Fruit fly (Drosophila melanogaster) whole organism, embryonic: Measurements from ENCODE around the gene CG34287.

Experiments
- Adf1 ChIP-seq: fragments of 200-800 bp; sonication (Bioruptor generic); IDR thresholded peaks from 2 replicates; pipeline ENCODE4 v1.3.6; 2022; ENCODE audit warnings: missing biosample characterization, missing genetic modification characterization
- Aef1 ChIP-seq: fragments of 200-800 bp; sonication (Bioruptor generic); IDR thresholded peaks from 3 replicates; pipeline ENCODE4 v1.3.6; 2022; ENCODE audit warnings: missing biosample characterization, missing genetic modification characterization
- Bteb2 ChIP-seq: fragments of 200-800 bp; sonication (Bioruptor generic); optimal IDR thresholded peaks from 2 replicates; lab custom pipeline; 2016; ENCODE audit warnings: missing biosample characterization, missing genetic modification characterization
- CG10209 ChIP-seq: fragments of 200-800 bp; sonication (Bioruptor generic); optimal IDR thresholded peaks from 3 replicates; lab custom pipeline; 2017; ENCODE audit warnings: missing biosample characterization, mild to moderate bottlenecking, missing genetic modification characterization, missing genetic modification reagents
- CG10462 ChIP-seq: fragments of 200-800 bp; sonication (Bioruptor generic); optimal IDR thresholded peaks from 2 replicates; lab custom pipeline; 2016; ENCODE audit warnings: missing biosample characterization, missing genetic modification characterization
- CG11560 ChIP-seq: fragments of 200-800 bp; sonication (Bioruptor generic); IDR thresholded peaks from 3 replicates; pipeline ENCODE4 v1.3.6; 2022; ENCODE audit warnings: missing biosample characterization, missing genetic modification characterization
- CG12071 ChIP-seq: fragments of 200-800 bp; sonication (Bioruptor generic); optimal IDR thresholded peaks from 3 replicates; lab custom pipeline; 2018; ENCODE audit warnings: missing biosample characterization, mild to moderate bottlenecking, missing genetic modification characterization
- CG1233 ChIP-seq: fragments of 200-800 bp; sonication (Bioruptor generic); optimal IDR thresholded peaks from 4 replicates; lab custom pipeline; 2018; ENCODE audit warnings: missing biosample characterization, mild to moderate bottlenecking, missing genetic modification characterization
- CG15514 ChIP-seq: fragments of 200-800 bp; sonication (Bioruptor generic); optimal IDR thresholded peaks from 3 replicates; lab custom pipeline; 2017; ENCODE audit warnings: missing biosample characterization, missing genetic modification characterization, mild to moderate bottlenecking, moderate library complexity, missing genetic modification reagents
- CG15696 ChIP-seq: fragments of 200-800 bp; sonication (Bioruptor generic); optimal IDR thresholded peaks from 2 replicates; lab custom pipeline; 2019; ENCODE audit warnings: missing biosample characterization, mild to moderate bottlenecking, missing genetic modification characterization, moderate library complexity
- CG1602 ChIP-seq: fragments of 200-800 bp; sonication (Bioruptor generic); optimal IDR thresholded peaks from 3 replicates; lab custom pipeline; 2016; ENCODE audit warnings: missing biosample characterization, missing genetic modification characterization
- CG18262 ChIP-seq: fragments of 200-800 bp; optimal IDR thresholded peaks from 3 replicates; lab custom pipeline; 2019; ENCODE audit warnings: missing biosample characterization, mild to moderate bottlenecking, missing genetic modification characterization, moderate library complexity
- CG18599 ChIP-seq: fragments of 200-800 bp; sonication (Bioruptor generic); optimal IDR thresholded peaks from 3 replicates; lab custom pipeline; 2017; ENCODE audit warnings: missing biosample characterization, missing genetic modification characterization, mild to moderate bottlenecking, moderate library complexity, missing genetic modification reagents
- CG2120 ChIP-seq: fragments of 200-800 bp; sonication (Bioruptor generic); optimal IDR thresholded peaks from 3 replicates; lab custom pipeline; 2016; ENCODE audit warnings: missing biosample characterization, missing genetic modification characterization
- CG2712 ChIP-seq: fragments of 200-800 bp; optimal IDR thresholded peaks from 3 replicates; lab custom pipeline; 2019; ENCODE audit warnings: missing biosample characterization, mild to moderate bottlenecking, missing genetic modification characterization, moderate library complexity
- CG2889 ChIP-seq: fragments of 200-800 bp; sonication (Bioruptor generic); IDR thresholded peaks from 3 replicates; pipeline ENCODE4 v1.3.6; 2022; ENCODE audit warnings: missing biosample characterization, missing genetic modification characterization
- CG32532 ChIP-seq: fragments of 200-800 bp; sonication (Bioruptor generic); IDR thresholded peaks from 2 replicates; pipeline ENCODE4 v1.3.6; 2022; ENCODE audit warnings: missing biosample characterization, missing genetic modification characterization
- CG3847 ChIP-seq: fragments of 200-800 bp; sonication (Bioruptor generic); IDR thresholded peaks from 2 replicates; pipeline ENCODE4 v1.3.6; 2022; ENCODE audit warnings: missing biosample characterization, missing genetic modification characterization
- CG42726 ChIP-seq: fragments of 200-800 bp; sonication (Bioruptor generic); IDR thresholded peaks from 2 replicates; pipeline ENCODE4 v1.3.6; 2022; ENCODE audit warnings: missing biosample characterization, missing genetic modification characterization; ENCODE audit not compliant: partially characterized antibody
- CG4328 ChIP-seq: fragments of 200-800 bp; sonication (Bioruptor generic); optimal IDR thresholded peaks from 3 replicates; lab custom pipeline; 2017; ENCODE audit warnings: missing biosample characterization, missing genetic modification reagents, missing genetic modification characterization
- CG4854 ChIP-seq: fragments of 200-800 bp; sonication (Bioruptor generic); optimal IDR thresholded peaks from 2 replicates; lab custom pipeline; 2016; ENCODE audit warnings: missing biosample characterization, missing genetic modification characterization, inconsistent platforms
- CG6689 ChIP-seq: fragments of 200-800 bp; sonication (Bioruptor generic); IDR thresholded peaks from 2 replicates; pipeline ENCODE4 v1.3.6; 2022; ENCODE audit warnings: missing biosample characterization, missing genetic modification characterization
- CG7556 ChIP-seq: fragments of 200-800 bp; sonication (Bioruptor generic); optimal IDR thresholded peaks from 2 replicates; lab custom pipeline; 2017; ENCODE audit warnings: missing biosample characterization, mild to moderate bottlenecking, missing genetic modification characterization
- CG7786 ChIP-seq: fragments of 200-800 bp; sonication (Bioruptor generic); optimal IDR thresholded peaks from 2 replicates; lab custom pipeline; 2016; ENCODE audit warnings: missing biosample characterization, missing genetic modification characterization
- CG8089 ChIP-seq: fragments of 200-800 bp; sonication (Bioruptor generic); optimal IDR thresholded peaks from 3 replicates; lab custom pipeline; 2016; ENCODE audit warnings: missing biosample characterization, missing genetic modification characterization
- Dfd ChIP-seq, 2 experiments: fragments of >200 bp; optimal IDR thresholded peaks; 2 replicates each; lab custom pipeline; 2017; ENCODE audit warnings: missing biosample characterization in 2 of 2, missing genetic modification characterization in 2 of 2
- Dll ChIP-seq: fragments of 200-800 bp; sonication (Bioruptor generic); IDR thresholded peaks from 4 replicates; pipeline ENCODE4 v1.3.6; 2022; ENCODE audit warnings: missing biosample characterization, missing genetic modification characterization; ENCODE audit not compliant: partially characterized antibody
- ERR ChIP-seq: fragments of 200-800 bp; sonication (Bioruptor generic); optimal IDR thresholded peaks from 2 replicates; lab custom pipeline; 2016; ENCODE audit warnings: missing biosample characterization, missing genetic modification characterization
- Gsc ChIP-seq: fragments of 200-800 bp; sonication (Bioruptor generic); IDR thresholded peaks from 2 replicates; pipeline ENCODE4 v1.3.6; 2022; ENCODE audit warnings: missing biosample characterization, missing genetic modification characterization
- Med ChIP-seq: fragments of 200-800 bp; sonication (Bioruptor generic); peaks from one replicate; lab custom pipeline; 2016; ENCODE audit warnings: missing biosample characterization, missing genetic modification characterization, mild to moderate bottlenecking, inconsistent platforms, moderate library complexity
- NC2β ChIP-seq: fragments of 200-800 bp; sonication (Bioruptor generic); optimal IDR thresholded peaks from 2 replicates; lab custom pipeline; 2016; ENCODE audit warnings: missing biosample characterization, missing genetic modification characterization
- Neu2 ChIP-seq: fragments of 200-800 bp; sonication (Bioruptor generic); optimal IDR thresholded peaks from 3 replicates; lab custom pipeline; 2016; ENCODE audit warnings: missing biosample characterization, missing genetic modification characterization, borderline replicate concordance
- Oaz ChIP-seq: fragments of 200-800 bp; sonication (Bioruptor generic); IDR thresholded peaks from 2 replicates; pipeline ENCODE4 v1.3.6; 2022; ENCODE audit warnings: missing biosample characterization, missing genetic modification characterization
- Opbp ChIP-seq: fragments of 200-800 bp; sonication (Bioruptor generic); IDR thresholded peaks from 3 replicates; pipeline ENCODE4 v1.3.6; 2022; ENCODE audit warnings: missing biosample characterization, missing genetic modification characterization; ENCODE audit not compliant: partially characterized antibody
- Six4 ChIP-seq: fragments of 200-800 bp; sonication (Bioruptor generic); optimal IDR thresholded peaks from 2 replicates; lab custom pipeline; 2016; ENCODE audit warnings: missing biosample characterization, missing genetic modification characterization
- Sox102F ChIP-seq: fragments of 200-800 bp; sonication (Bioruptor generic); optimal IDR thresholded peaks from 2 replicates; lab custom pipeline; 2018; ENCODE audit warnings: missing biosample characterization, mild to moderate bottlenecking, missing genetic modification characterization, moderate library complexity
- Tbp ChIP-seq: fragments of >200 bp; optimal IDR thresholded peaks from 2 replicates; lab custom pipeline; 2018; ENCODE audit warnings: missing biosample characterization, missing genetic modification characterization
- Xrp1 ChIP-seq: fragments of 200-800 bp; sonication (Bioruptor generic); IDR thresholded peaks from 2 replicates; pipeline ENCODE4 v1.3.6; 2022; ENCODE audit warnings: missing biosample characterization, missing genetic modification characterization
- YL-1 ChIP-seq: fragments of 200-800 bp; sonication (Bioruptor generic); optimal IDR thresholded peaks from 3 replicates; lab custom pipeline; 2017; ENCODE audit warnings: missing biosample characterization, mild to moderate bottlenecking, missing genetic modification characterization
- ara ChIP-seq: fragments of 200-800 bp; sonication (Bioruptor generic); IDR thresholded peaks from 2 replicates; pipeline ENCODE4 v1.3.6; 2022; ENCODE audit warnings: missing biosample characterization, missing genetic modification characterization
- br ChIP-seq: fragments of >200 bp; optimal IDR thresholded peaks from 2 replicates; lab custom pipeline; 2017
- bsh ChIP-seq, 2 experiments: fragments of 200-800 bp; sonication (Bioruptor generic); optimal IDR thresholded peaks; 2 replicates each; lab custom pipeline; 2017 to 2018; ENCODE audit warnings: mild to moderate bottlenecking in 2 of 2, missing biosample characterization in 2 of 2, missing genetic modification characterization in 2 of 2, moderate library complexity in 1 of 2
- dimm ChIP-seq: fragments of 200-800 bp; sonication (Bioruptor generic); IDR thresholded peaks from 2 replicates; pipeline ENCODE4 v1.3.6; 2022; ENCODE audit warnings: missing biosample characterization, missing genetic modification characterization
- gt ChIP-seq: fragments of 200-800 bp; sonication (Bioruptor generic); IDR thresholded peaks from 2 replicates; pipeline ENCODE4 v1.3.6; 2022; ENCODE audit warnings: missing biosample characterization, missing genetic modification characterization
- ind ChIP-seq: fragments of 200-800 bp; sonication (Bioruptor generic); optimal IDR thresholded peaks from 3 replicates; lab custom pipeline; 2016; ENCODE audit warnings: missing biosample characterization, missing genetic modification characterization
- inv ChIP-seq: fragments of 200-800 bp; sonication (Bioruptor generic); IDR thresholded peaks from 2 replicates; pipeline ENCODE4 v1.3.6; 2022; ENCODE audit warnings: missing biosample characterization, missing genetic modification characterization; ENCODE audit not compliant: partially characterized antibody
- repo ChIP-seq: fragments of 200-800 bp; sonication (Bioruptor generic); optimal IDR thresholded peaks from 2 replicates; lab custom pipeline; 2016; ENCODE audit warnings: missing biosample characterization, missing genetic modification characterization
- sd ChIP-seq: fragments of 200-800 bp; sonication (Bioruptor generic); optimal IDR thresholded peaks from 3 replicates; lab custom pipeline; 2018; ENCODE audit warnings: missing biosample characterization, mild to moderate bottlenecking, missing genetic modification characterization, moderate library complexity
- slbo ChIP-seq: fragments of 200-800 bp; sonication (Bioruptor generic); IDR thresholded peaks from 2 replicates; pipeline ENCODE4 v1.3.6; 2022; ENCODE audit warnings: missing biosample characterization, missing genetic modification characterization
- tup ChIP-seq: fragments of 200-800 bp; sonication (Bioruptor generic); optimal IDR thresholded peaks from 2 replicates; lab custom pipeline; 2016; ENCODE audit warnings: missing biosample characterization, mild to moderate bottlenecking, missing genetic modification characterization, moderate library complexity
- zen ChIP-seq: fragments of 200-800 bp; sonication (Bioruptor generic); optimal IDR thresholded peaks from 3 replicates; lab custom pipeline; 2018; ENCODE audit warnings: missing biosample characterization, mild to moderate bottlenecking, missing genetic modification characterization, moderate library complexity

The CG34287 gene

dm6 chr3R:5833948-5834504, 19.1 kb upstream of the CG34287 start (continued):
- TF ChIP-seq CG11560 (tag; lab: Robert Waterston, UW) (no peak), CG7786 (GFP tag; lab: Kevin White, UChicago) (no peak), ara (GFP tag; lab: Robert Waterston, UW) (peak; percentile 48; the same call in 1 of the 2 replicates), zen (no peak), CG3847 (GFP tag; lab: Robert Waterston, UW) (no peak), sd (tag; lab: Kevin White, UChicago) (no peak), Opbp (GFP tag; lab: Robert Waterston, UW) (no peak), ind (GFP tag; lab: Kevin White, UChicago) (no peak), Oaz (GFP tag; lab: Robert Waterston, UW) (no peak), br (lab: Kevin White, UChicago) (no peak), YL-1 (GFP tag; lab: Kevin White, UChicago) (no peak), CG18599 (no peak), Sox102F (GFP tag; lab: Kevin White, UChicago) (peak; percentile 42), CG18262 (no peak), dimm (GFP tag; lab: Robert Waterston, UW) (no peak), NC2β (GFP tag; lab: Kevin White, UChicago) (no peak), CG10209 (GFP tag; lab: Kevin White, UChicago) (no peak), CG4328 (no peak), Xrp1 (GFP tag; lab: Robert Waterston, UW) (peak; percentile 30; the same call in 1 of the 2 replicates), CG1602 (GFP tag; lab: Kevin White, UChicago) (no peak), Gsc (GFP tag; lab: Robert Waterston, UW) (no peak), slbo (0 out of 2 replicates have a peak, but pooled peaks have one; percentile 14), CG12071 (no peak), CG42726 (no peak), CG2712 (tag; lab: Kevin White, UChicago) (no peak), CG7556 (no peak), CG1233 (GFP tag; lab: Kevin White, UChicago) (no peak), CG2120 (GFP tag; lab: Kevin White, UChicago) (peak; percentile 25), CG4854 (GFP tag; lab: Kevin White, UChicago) (no peak), CG10462 (GFP tag; lab: Kevin White, UChicago) (no peak), Dll (GFP tag; lab: Robert Waterston, UW) (no peak), CG6689 (GFP tag; lab: Robert Waterston, UW) (no peak), ERR (no peak), CG8089 (GFP tag; lab: Kevin White, UChicago) (no peak), CG15696 (no peak), repo (GFP tag; lab: Kevin White, UChicago) (no peak), tup (GFP tag; lab: Kevin White, UChicago) (no peak), gt (GFP tag; lab: Robert Waterston, UW) (no peak), Neu2 (no peak), Aef1 (GFP tag; lab: Robert Waterston, UW) (0 out of 3 replicates have a peak, but pooled peaks have one; percentile 37), Adf1 (no peak), CG15514 (no peak), CG32532 (GFP tag; lab: Robert Waterston, UW) (peak; percentile 40; the same call in 1 of the 2 replicates), Dfd (GFP tag; optimal IDR thresholded peaks at IDR 0.05; lab: Kevin White, UChicago) (no peak), bsh (GFP tag; optimal IDR thresholded peaks at IDR 0.05; lab: Kevin White, UChicago) (peak in 1 of 2 experiments; percentile 78), Med (peak; percentile 83), Tbp (GFP tag; lab: Kevin White, UChicago) (no peak), Bteb2 (GFP tag; lab: Kevin White, UChicago) (no peak), CG2889 (no peak), inv (GFP tag; lab: Robert Waterston, UW) (no peak), Six4 (GFP tag; lab: Kevin White, UChicago) (no peak)
